Fruit fly (Drosophila melanogaster) whole organism, embryonic: ENCODE measurements around the gene CG6785.

ENCODE experiments used
- Bteb2 ChIP-seq: fragments of 200-800 bp; sonication (Bioruptor generic); optimal IDR thresholded peaks from 2 replicates; lab custom pipeline; 2016; ENCODE audit warnings: missing biosample characterization, missing genetic modification characterization
- CG10462 ChIP-seq: fragments of 200-800 bp; sonication (Bioruptor generic); optimal IDR thresholded peaks from 2 replicates; lab custom pipeline; 2016; ENCODE audit warnings: missing biosample characterization, missing genetic modification characterization
- CG10565 ChIP-seq: fragments of 200-800 bp; sonication (Bioruptor generic); optimal IDR thresholded peaks from 3 replicates; lab custom pipeline; 2016; ENCODE audit warnings: missing biosample characterization, mild to moderate bottlenecking, missing genetic modification characterization
- CG12104 ChIP-seq: fragments of 200-800 bp; sonication (Bioruptor generic); optimal IDR thresholded peaks from 3 replicates; lab custom pipeline; 2016; ENCODE audit warnings: missing biosample characterization, missing genetic modification characterization
- CG12236 ChIP-seq: fragments of 200-800 bp; sonication (Bioruptor generic); optimal IDR thresholded peaks from 2 replicates; lab custom pipeline; 2016; ENCODE audit warnings: missing biosample characterization, missing genetic modification characterization
- CG12942 ChIP-seq: fragments of 200-800 bp; sonication (Bioruptor generic); optimal IDR thresholded peaks from 3 replicates; lab custom pipeline; 2016; ENCODE audit warnings: missing biosample characterization, missing genetic modification characterization
- CG13123 ChIP-seq: fragments of 200-800 bp; sonication (Bioruptor generic); optimal IDR thresholded peaks from 2 replicates; lab custom pipeline; 2016; ENCODE audit warnings: missing biosample characterization, missing genetic modification characterization
- CG14710 ChIP-seq: fragments of 200-800 bp; sonication (Bioruptor generic); optimal IDR thresholded peaks from 3 replicates; lab custom pipeline; 2019; ENCODE audit warnings: missing biosample characterization, mild to moderate bottlenecking, missing genetic modification characterization, moderate library complexity
- CG15514 ChIP-seq: fragments of 200-800 bp; sonication (Bioruptor generic); optimal IDR thresholded peaks from 3 replicates; lab custom pipeline; 2017; ENCODE audit warnings: missing biosample characterization, missing genetic modification characterization, mild to moderate bottlenecking, moderate library complexity, missing genetic modification reagents
- CG16779 ChIP-seq: fragments of 200-800 bp; sonication (Bioruptor generic); IDR thresholded peaks from 2 replicates; pipeline ENCODE4 v1.3.6; 2022; ENCODE audit warnings: missing biosample characterization, missing genetic modification characterization
- CG17385 ChIP-seq: fragments of 200-800 bp; sonication (Bioruptor generic); optimal IDR thresholded peaks from 3 replicates; lab custom pipeline; 2018; ENCODE audit warnings: missing biosample characterization, mild to moderate bottlenecking, missing genetic modification characterization
- CG2712 ChIP-seq: fragments of 200-800 bp; optimal IDR thresholded peaks from 3 replicates; lab custom pipeline; 2019; ENCODE audit warnings: missing biosample characterization, mild to moderate bottlenecking, missing genetic modification characterization, moderate library complexity
- CG2875 ChIP-seq: fragments of 200-800 bp; sonication (Bioruptor generic); optimal IDR thresholded peaks from 2 replicates; lab custom pipeline; 2017; ENCODE audit warnings: missing biosample characterization, mild to moderate bottlenecking, missing genetic modification characterization, missing genetic modification reagents
- CG30403 ChIP-seq: fragments of 200-800 bp; sonication (Bioruptor generic); optimal IDR thresholded peaks from 3 replicates; lab custom pipeline; 2016; ENCODE audit warnings: missing biosample characterization, missing genetic modification characterization
- CG32532 ChIP-seq: fragments of 200-800 bp; sonication (Bioruptor generic); IDR thresholded peaks from 2 replicates; pipeline ENCODE4 v1.3.6; 2022; ENCODE audit warnings: missing biosample characterization, missing genetic modification characterization
- CG32772 ChIP-seq: fragments of 200-800 bp; sonication (Bioruptor generic); IDR thresholded peaks from 2 replicates; pipeline ENCODE4 v1.3.6; 2022; ENCODE audit warnings: missing biosample characterization, missing genetic modification characterization
- CG3838 ChIP-seq: fragments of 200-800 bp; sonication (Bioruptor generic); optimal IDR thresholded peaks from 3 replicates; lab custom pipeline; 2016; ENCODE audit warnings: missing biosample characterization, missing genetic modification characterization
- CG4360 ChIP-seq: fragments of 200-800 bp; sonication (Bioruptor generic); IDR thresholded peaks from 2 replicates; pipeline ENCODE4 v1.3.6; 2022; ENCODE audit warnings: missing biosample characterization, missing genetic modification characterization
- CG7786 ChIP-seq: fragments of 200-800 bp; sonication (Bioruptor generic); optimal IDR thresholded peaks from 2 replicates; lab custom pipeline; 2016; ENCODE audit warnings: missing biosample characterization, missing genetic modification characterization
- CG7839 ChIP-seq: fragments of 200-800 bp; sonication (Bioruptor generic); optimal IDR thresholded peaks from 3 replicates; lab custom pipeline; 2018; ENCODE audit warnings: missing biosample characterization, mild to moderate bottlenecking, missing genetic modification characterization, moderate library complexity
- CG7987 ChIP-seq: fragments of 200-800 bp; sonication (Bioruptor generic); optimal IDR thresholded peaks from 2 replicates; lab custom pipeline; 2018; ENCODE audit warnings: missing biosample characterization, mild to moderate bottlenecking, missing genetic modification characterization, moderate library complexity
- CG8478 ChIP-seq: fragments of >200 bp; optimal IDR thresholded peaks from 2 replicates; lab custom pipeline; 2018
- Doc2 ChIP-seq: fragments of 200-800 bp; sonication (Bioruptor generic); IDR thresholded peaks from 2 replicates; pipeline ENCODE4 v1.3.6; 2022; ENCODE audit warnings: missing biosample characterization, missing genetic modification characterization
- Dp ChIP-seq: fragments of 200-800 bp; sonication (Bioruptor generic); optimal IDR thresholded peaks from 2 replicates; lab custom pipeline; 2018; ENCODE audit warnings: missing biosample characterization, mild to moderate bottlenecking, missing genetic modification characterization, moderate library complexity
- E2f2 ChIP-seq: fragments of 200-800 bp; sonication (Bioruptor generic); IDR thresholded peaks from 2 replicates; pipeline ENCODE4 v1.3.6; 2022; ENCODE audit warnings: missing biosample characterization, missing genetic modification characterization
- Ets97D ChIP-seq: fragments of 200-800 bp; sonication (Bioruptor generic); optimal IDR thresholded peaks from 3 replicates; lab custom pipeline; 2016; ENCODE audit warnings: missing biosample characterization, missing genetic modification characterization
- GATAe ChIP-seq: fragments of 200-800 bp; sonication (Bioruptor generic); conservative IDR thresholded peaks from 2 replicates; pipeline ENCODE4 v1.3.6; 2022; ENCODE audit warnings: missing biosample characterization, missing genetic modification characterization
- HLH3B ChIP-seq: fragments of 200-800 bp; sonication (Bioruptor generic); IDR thresholded peaks from 2 replicates; pipeline ENCODE4 v1.3.6; 2022; ENCODE audit warnings: missing biosample characterization, missing genetic modification characterization
- Jarid2 ChIP-seq: fragments of 200-800 bp; sonication (Bioruptor generic); optimal IDR thresholded peaks from 3 replicates; lab custom pipeline; 2017; ENCODE audit warnings: mild to moderate bottlenecking, missing biosample characterization, missing genetic modification reagents, missing genetic modification characterization
- MESR4 ChIP-seq: fragments of 200-800 bp; sonication (Bioruptor generic); optimal IDR thresholded peaks from 2 replicates; lab custom pipeline; 2018; ENCODE audit warnings: missing biosample characterization, mild to moderate bottlenecking, missing genetic modification characterization, moderate library complexity
- MTF-1 ChIP-seq: fragments of 200-800 bp; sonication (Bioruptor generic); optimal IDR thresholded peaks from 2 replicates; lab custom pipeline; 2018; ENCODE audit warnings: missing biosample characterization, mild to moderate bottlenecking, missing genetic modification characterization, borderline replicate concordance
- Myb ChIP-seq: fragments of 200-800 bp; sonication (Bioruptor generic); optimal IDR thresholded peaks from 2 replicates; lab custom pipeline; 2016; ENCODE audit warnings: missing biosample characterization, missing genetic modification characterization
- Opbp ChIP-seq: fragments of 200-800 bp; sonication (Bioruptor generic); IDR thresholded peaks from 3 replicates; pipeline ENCODE4 v1.3.6; 2022; ENCODE audit warnings: missing biosample characterization, missing genetic modification characterization; ENCODE audit not compliant: partially characterized antibody
- Sox102F ChIP-seq: fragments of 200-800 bp; sonication (Bioruptor generic); optimal IDR thresholded peaks from 2 replicates; lab custom pipeline; 2018; ENCODE audit warnings: missing biosample characterization, mild to moderate bottlenecking, missing genetic modification characterization, moderate library complexity
- Sry-β ChIP-seq: fragments of 200-800 bp; sonication (Bioruptor generic); optimal IDR thresholded peaks from 2 replicates; lab custom pipeline; 2018; ENCODE audit warnings: missing biosample characterization, mild to moderate bottlenecking, missing genetic modification characterization, moderate library complexity
- ash1 ChIP-seq: fragments of 200-800 bp; sonication (Bioruptor generic); optimal IDR thresholded peaks from 2 replicates; lab custom pipeline; 2018; ENCODE audit warnings: missing biosample characterization, mild to moderate bottlenecking, missing genetic modification characterization
- bigmax ChIP-seq: fragments of 200-800 bp; sonication (Bioruptor generic); optimal IDR thresholded peaks from 2 replicates; lab custom pipeline; 2018; ENCODE audit warnings: missing biosample characterization, mild to moderate bottlenecking, missing genetic modification characterization
- cas ChIP-seq: fragments of 200-800 bp; sonication (Bioruptor generic); IDR thresholded peaks from 2 replicates; pipeline ENCODE4 v1.3.6; 2022; ENCODE audit warnings: missing biosample characterization, missing genetic modification characterization
- crol ChIP-seq: fragments of 200-800 bp; sonication (Bioruptor generic); IDR thresholded peaks from 2 replicates; pipeline ENCODE4 v1.3.6; 2022; ENCODE audit warnings: missing biosample characterization, missing genetic modification characterization
- crp ChIP-seq, 2 experiments: fragments of 200-800 bp; sonication (Bioruptor generic); optimal IDR thresholded peaks; 2 replicates in 1 of 2; 3 replicates in 1 of 2; lab custom pipeline; 2017; ENCODE audit warnings: missing biosample characterization in 2 of 2, missing genetic modification characterization in 2 of 2, mild to moderate bottlenecking in 1 of 2, moderate library complexity in 1 of 2
- gfzf ChIP-seq: fragments of 200-800 bp; sonication (Bioruptor generic); optimal IDR thresholded peaks from 2 replicates; lab custom pipeline; 2016; ENCODE audit warnings: missing biosample characterization, mild to moderate bottlenecking, missing genetic modification characterization, moderate library complexity
- jumu ChIP-seq: fragments of 200-800 bp; sonication (Bioruptor generic); optimal IDR thresholded peaks from 3 replicates; lab custom pipeline; 2016; ENCODE audit warnings: missing biosample characterization, missing genetic modification characterization
- odd ChIP-seq: fragments of 200-800 bp; sonication (Bioruptor generic); optimal IDR thresholded peaks from 2 replicates; lab custom pipeline; 2017; ENCODE audit warnings: missing biosample characterization, mild to moderate bottlenecking, missing genetic modification characterization
- salm ChIP-seq: fragments of 200-800 bp; sonication (Bioruptor generic); optimal IDR thresholded peaks from 2 replicates; lab custom pipeline; 2018; ENCODE audit warnings: missing biosample characterization, mild to moderate bottlenecking, missing genetic modification characterization
- sd ChIP-seq: fragments of 200-800 bp; sonication (Bioruptor generic); optimal IDR thresholded peaks from 3 replicates; lab custom pipeline; 2018; ENCODE audit warnings: missing biosample characterization, mild to moderate bottlenecking, missing genetic modification characterization, moderate library complexity
- sens ChIP-seq: fragments of 200-800 bp; sonication (Bioruptor generic); peaks from one replicate; lab custom pipeline; 2016; ENCODE audit warnings: missing biosample characterization, missing genetic modification characterization
- twi ChIP-seq: fragments of 200-800 bp; optimal IDR thresholded peaks from 2 replicates; lab custom pipeline; 2019; ENCODE audit warnings: missing biosample characterization, mild to moderate bottlenecking, missing genetic modification characterization, moderate library complexity

Gene CG6785

dm6 chr2L:12045941-12046855 is 1.2 kb upstream of the CG6785 start, which contains the start of gene CG6770 (continued):
- TF ChIP-seq CG12236 (GFP tag; lab: Kevin White, UChicago) (no peak), CG8478 (lab: Kevin White, UChicago) (peak; percentile 21), salm (tag; lab: Kevin White, UChicago) (peak; percentile 70), Myb (peak; percentile 14), Bteb2 (GFP tag; lab: Kevin White, UChicago) (peak; percentile 55), CG10462 (peak; percentile 14)

dm6 chr2L:12045578-12045940 is 559 bp upstream of the CG6785 start:
- 0 out of 2 replicates have a peak, but pooled peaks have one; percentile 39 for TF ChIP-seq crol (GFP tag; lab: Robert Waterston, UW)
- no peak for TF ChIP-seq CG10565 (GFP tag; lab: Kevin White, UChicago)
- TF ChIP-seq GATAe (GFP tag; lab: Robert Waterston, UW), result no peak
- no peak for TF ChIP-seq CG12942 (GFP tag; lab: Kevin White, UChicago)
- no peak for TF ChIP-seq CG17385 (GFP tag; lab: Kevin White, UChicago)
- no peak for TF ChIP-seq MTF-1 (GFP tag; lab: Kevin White, UChicago)
- TF ChIP-seq CG12104, result no peak
- TF ChIP-seq CG7839, result no peak
- TF ChIP-seq odd (GFP tag; lab: Kevin White, UChicago), result no peak
- no peak for TF ChIP-seq jumu (GFP tag; lab: Kevin White, UChicago)
- TF ChIP-seq CG7987 (GFP tag; lab: Kevin White, UChicago), result no peak
- no peak for TF ChIP-seq Jarid2 (GFP tag; lab: Kevin White, UChicago)
- peak; percentile 65 for TF ChIP-seq CG4360 (GFP tag; lab: Robert Waterston, UW)
- no peak for TF ChIP-seq CG3838 (GFP tag; lab: Kevin White, UChicago)
- no peak for TF ChIP-seq CG30403 (GFP tag; lab: Kevin White, UChicago)
- no peak for TF ChIP-seq CG2712 (tag; lab: Kevin White, UChicago)

dm6 chr2L:12040510-12040909 is 4.5 kb downstream of the CG6785 start, which contains the start of gene CG6766:
Gene CG6766, minus strand, starts transcription at chr2L:12040689.
- TF ChIP-seq Sry-β (GFP tag; lab: Kevin White, UChicago), result peak; percentile 91
- TF ChIP-seq CG14710 (tag; lab: Kevin White, UChicago), result peak; percentile 31
- TF ChIP-seq crp (GFP tag; optimal IDR thresholded peaks at IDR 0.05; lab: Kevin White, UChicago), result peak; percentile 6 to 88
- TF ChIP-seq HLH3B (GFP tag; lab: Robert Waterston, UW), result no peak
- peak; percentile 24 for TF ChIP-seq bigmax (GFP tag; lab: Kevin White, UChicago)
- TF ChIP-seq Doc2 (GFP tag; lab: Robert Waterston, UW), result no peak
- peak; percentile 60 for TF ChIP-seq MESR4
- peak; percentile 15 for TF ChIP-seq CG2712 (tag; lab: Kevin White, UChicago)
- TF ChIP-seq gfzf (GFP tag; lab: Kevin White, UChicago), result peak; percentile 27
- no peak for TF ChIP-seq CG13123 (GFP tag; lab: Kevin White, UChicago)
- TF ChIP-seq CG15514 (GFP tag; lab: Kevin White, UChicago), result peak; percentile 23
- no peak for TF ChIP-seq CG32772
- TF ChIP-seq CG2875, result no peak
- TF ChIP-seq Dp (GFP tag; lab: Kevin White, UChicago), result peak; percentile 42
- peak; percentile 73 for TF ChIP-seq sens (GFP tag; lab: Kevin White, UChicago)
- TF ChIP-seq Ets97D, result peak; percentile 3
- peak; percentile 23; the same call in 2 of the 3 replicates for TF ChIP-seq Opbp (GFP tag; lab: Robert Waterston, UW)
- peak; percentile 62 for TF ChIP-seq sd (tag; lab: Kevin White, UChicago)
- TF ChIP-seq CG32532, result no peak
- TF ChIP-seq twi (tag; lab: Kevin White, UChicago), result peak; percentile 77
- no peak for TF ChIP-seq cas
- TF ChIP-seq E2f2 (GFP tag; lab: Robert Waterston, UW), result peak; percentile 49
- no peak for TF ChIP-seq CG16779 (GFP tag; lab: Robert Waterston, UW)
- no peak for TF ChIP-seq ash1
- no peak for TF ChIP-seq Sox102F (GFP tag; lab: Kevin White, UChicago)
- TF ChIP-seq CG7786 (GFP tag; lab: Kevin White, UChicago), result no peak
